Worm (Caenorhabditis elegans) whole organism, L4/young adult: ENCODE measurements around the gene M163.7.

Source experiments
- W03F9.2 ChIP-seq: fragments of 150-350 bp; optimal IDR thresholded peaks from 2 replicates; lab custom pipeline; 2014; ENCODE audit warnings: missing biosample characterization, missing genetic modification characterization
- dao-5 ChIP-seq: sonication (generic microtip); optimal IDR thresholded peaks from 2 replicates; lab custom pipeline; 2016; ENCODE audit warnings: missing genotype, missing genetic modification characterization, moderate library complexity, missing compliant biosample characterization
- him-1 ChIP-seq: sonication (generic microtip); optimal IDR thresholded peaks from 2 replicates; lab custom pipeline; 2016; ENCODE audit warnings: missing genotype, missing genetic modification reagents, missing genetic modification characterization, missing compliant biosample characterization

The M163.7 gene

ce11 chrX:14502116-14502587 lies 37.5 kb downstream of the M163.7 start:
- TF ChIP-seq W03F9.2: peak; percentile 50
- TF ChIP-seq dao-5 (tag; lab: Kevin White, UChicago): no peak
- TF ChIP-seq him-1: no peak

DNA sequence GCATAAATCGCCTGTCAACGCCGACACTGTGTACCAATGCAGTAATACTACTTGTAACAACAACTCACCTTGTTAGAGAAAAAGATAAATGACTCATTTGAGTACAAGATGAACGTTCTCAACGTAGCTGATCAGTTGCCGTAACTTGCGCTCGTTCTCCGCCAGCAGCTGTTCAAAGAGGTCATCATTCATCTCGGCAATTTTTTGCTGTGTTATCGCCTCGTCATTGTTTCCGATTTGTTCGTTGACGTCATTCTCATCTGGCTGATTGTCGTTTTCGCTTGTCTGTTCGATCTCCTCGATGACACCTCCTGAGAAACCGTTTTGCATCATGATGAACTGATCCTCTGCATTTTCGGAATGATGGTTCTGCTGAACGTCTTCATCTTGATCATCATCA lies 38.7 kb downstream of the M163.7 start:
- TF ChIP-seq W03F9.2: no peak
- no peak for TF ChIP-seq him-1
- no peak for TF ChIP-seq dao-5 (tag; lab: Kevin White, UChicago)

DNA sequence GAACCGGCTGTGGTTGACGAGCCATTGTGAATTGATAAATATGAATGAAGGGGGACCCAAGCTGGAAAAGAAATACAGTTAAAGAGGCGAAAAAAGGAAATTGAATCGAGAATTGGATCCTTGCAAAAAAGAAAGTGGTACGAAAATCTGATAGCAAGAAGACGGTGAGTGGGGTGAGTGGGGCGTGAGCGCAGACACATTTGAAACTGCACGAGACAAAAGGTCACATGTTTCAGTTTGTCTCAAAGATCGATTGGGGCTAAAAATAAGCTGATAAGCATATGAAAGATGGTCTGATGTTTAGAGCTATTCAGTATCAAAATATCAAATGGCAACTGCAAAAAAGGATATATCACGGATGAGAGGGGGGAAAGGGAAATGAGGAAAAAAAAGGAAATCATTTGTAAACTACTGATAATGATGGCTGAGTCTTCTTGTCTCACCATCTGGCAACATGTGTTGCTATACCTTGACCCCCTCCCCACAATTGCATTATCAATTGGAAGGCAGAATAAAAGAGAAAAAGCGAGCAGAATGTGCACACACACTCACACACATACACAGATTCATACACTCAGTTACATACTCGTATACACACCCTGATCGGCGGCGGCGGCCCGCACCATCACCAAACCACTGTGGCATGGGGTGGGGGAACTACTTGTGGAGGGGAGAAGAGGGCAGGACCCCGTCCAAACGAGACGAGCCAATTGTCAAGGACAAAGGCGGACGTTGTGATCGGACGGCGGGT lies 39.4 kb downstream of the M163.7 start, which contains the start of gene M163.1:
Gene M163.1 (minus strand): TSS at position 25 of the 751 bp plus-strand sequence.
- TF ChIP-seq dao-5 (tag; lab: Kevin White, UChicago): no peak
- TF ChIP-seq W03F9.2: no peak
- TF ChIP-seq him-1: no peak

DNA sequence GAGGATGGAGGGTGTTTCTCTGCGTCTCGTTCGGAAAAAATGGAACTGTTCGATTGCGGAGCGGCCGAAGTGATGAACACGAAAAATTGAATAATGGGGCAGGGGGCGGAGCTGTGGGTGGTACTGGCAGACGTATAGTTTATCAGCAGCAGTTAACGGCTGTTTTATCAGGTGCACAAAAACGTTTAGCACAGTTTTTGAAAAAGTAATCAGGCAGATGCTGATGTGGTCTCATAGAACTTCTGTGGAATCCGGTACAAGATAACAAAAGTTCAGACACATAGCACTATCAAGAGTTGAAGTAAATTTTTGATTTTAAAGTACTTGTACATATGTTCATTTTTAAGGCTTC lies 39.9 kb downstream of the M163.7 start:
- TF ChIP-seq dao-5 (tag; lab: Kevin White, UChicago) (no peak), him-1 (no peak), W03F9.2 (no peak)

DNA sequence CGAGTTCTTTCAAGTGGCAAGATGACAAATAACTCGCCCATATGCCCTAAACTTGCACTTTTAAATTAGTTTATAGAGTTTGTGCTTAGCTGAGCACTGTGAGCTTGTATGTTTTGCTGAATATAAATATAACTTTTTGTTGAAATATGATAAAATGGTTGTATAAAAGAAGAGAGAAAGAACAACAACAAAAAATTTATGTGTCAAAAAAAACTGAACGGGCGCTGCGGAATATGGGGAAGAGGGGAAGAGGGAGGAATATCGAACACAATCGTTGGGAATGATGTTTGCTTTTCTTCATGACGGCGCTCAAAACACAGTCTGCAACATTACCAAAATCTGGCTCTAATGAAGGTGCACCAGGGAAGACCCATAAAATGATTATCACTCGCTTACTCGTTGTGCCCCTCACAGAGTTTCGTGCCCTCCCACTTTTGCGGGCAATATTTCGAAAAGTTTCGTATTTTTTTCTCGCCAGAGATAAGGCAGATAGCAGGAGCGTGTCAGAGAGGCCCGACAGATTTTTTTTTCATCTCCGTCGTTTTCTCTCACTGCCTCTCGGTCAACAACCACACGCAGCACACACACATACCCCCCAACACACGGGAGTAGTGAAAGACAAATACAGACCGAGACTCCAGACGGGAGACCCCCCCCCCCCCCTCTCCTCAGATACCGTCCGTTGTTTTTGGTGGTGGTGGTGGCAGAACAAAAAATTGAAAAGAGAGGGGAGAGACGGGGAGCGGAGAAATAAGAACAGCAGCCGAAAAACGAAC lies 41.2 kb downstream of the M163.7 start:
- no peak for TF ChIP-seq W03F9.2
- TF ChIP-seq him-1: no peak
- no peak for TF ChIP-seq dao-5 (tag; lab: Kevin White, UChicago)

- TF ChIP-seq W03F9.2 (no peak), dao-5 (tag; lab: Kevin White, UChicago) (no peak), him-1 (no peak)
Observed at ce11 chrX:14507992-14508391, 43.4 kb downstream of the M163.7 start.

DNA sequence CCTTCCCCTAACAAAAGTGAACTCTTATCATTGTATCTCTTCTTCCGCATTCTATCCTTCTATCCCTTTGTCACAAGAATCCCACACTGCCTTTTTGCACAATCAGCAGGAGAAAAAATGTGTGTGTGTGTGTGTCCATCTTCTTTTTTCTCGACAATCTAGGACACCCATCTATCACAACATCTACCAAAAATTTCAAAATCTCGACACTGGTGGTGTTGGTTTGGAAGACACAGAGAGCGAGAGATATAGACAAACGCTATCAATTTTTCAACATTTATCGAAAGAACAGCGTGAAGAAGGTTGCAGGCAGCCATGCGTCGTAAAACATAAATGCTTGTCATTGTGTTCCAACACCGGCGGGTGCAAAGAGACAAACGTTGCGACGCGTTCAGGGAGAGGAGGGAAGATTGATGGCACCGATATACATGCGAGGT lies 44.2 kb downstream of the M163.7 start:
- TF ChIP-seq dao-5 (tag; lab: Kevin White, UChicago) (no peak), W03F9.2 (no peak), him-1 (no peak)

ce11 chrX:14510358-14510757 lies 45.7 kb downstream of the M163.7 start:
- TF ChIP-seq him-1: no peak
- TF ChIP-seq W03F9.2: no peak
- TF ChIP-seq dao-5 (tag; lab: Kevin White, UChicago): no peak

DNA sequence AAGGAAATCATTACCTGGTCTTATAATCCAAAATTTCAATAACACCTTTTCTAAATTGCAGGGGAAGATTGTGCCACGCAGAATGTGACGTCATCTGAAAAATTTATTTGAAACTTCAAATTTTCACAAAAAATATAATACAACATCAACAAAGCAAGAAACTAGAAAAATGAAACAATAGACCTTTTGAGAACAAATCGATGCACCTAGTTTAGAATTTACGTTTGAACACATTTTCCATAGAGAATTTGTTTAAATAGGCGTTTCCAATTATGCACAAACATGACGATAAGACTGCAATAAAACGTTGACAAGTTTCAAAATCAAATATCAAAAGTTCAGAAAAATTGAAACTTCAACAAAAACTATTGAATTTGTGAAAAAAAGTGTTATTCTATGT lies 48.2 kb downstream of the M163.7 start, which contains the start of gene fbxa-141:
Gene fbxa-141 (minus strand): TSS at position 101 of the 400 bp plus-strand sequence.
- TF ChIP-seq him-1 (no peak), dao-5 (tag; lab: Kevin White, UChicago) (no peak), W03F9.2 (no peak)

DNA sequence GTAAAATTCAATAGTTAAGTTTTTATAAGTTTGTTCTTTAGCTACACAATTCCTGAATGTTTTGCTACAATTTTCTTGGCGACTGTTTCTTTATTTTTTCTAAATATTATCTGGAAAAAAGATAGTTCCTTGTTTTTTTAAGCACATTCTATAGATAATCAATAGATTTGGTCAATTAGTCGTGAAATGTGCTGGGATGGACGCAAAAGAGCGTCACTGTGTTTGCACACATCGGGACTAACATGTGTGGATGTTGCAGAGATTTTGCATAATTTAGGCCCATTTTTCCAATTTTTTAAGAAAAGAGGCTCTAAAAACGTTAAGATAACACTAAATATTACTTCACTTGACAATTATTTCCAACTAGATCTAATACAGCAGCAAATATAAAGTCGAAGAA lies 48.8 kb downstream of the M163.7 start:
- TF ChIP-seq him-1: no peak
- TF ChIP-seq dao-5 (tag; lab: Kevin White, UChicago): no peak
- no peak for TF ChIP-seq W03F9.2

ce11 chrX:14515028-14515427 lies 50.4 kb downstream of the M163.7 start, which contains the start of gene gcsh-1:
TSS of gene gcsh-1 (minus strand) at chrX:14515073.
- TF ChIP-seq W03F9.2 (no peak), dao-5 (tag; lab: Kevin White, UChicago) (no peak), him-1 (no peak)
